Fruit fly (Drosophila melanogaster) whole organism, larva: ENCODE results near the gene Sb.

ENCODE experiments used
- noc ChIP-seq: fragments of 200-800 bp; sonication (Bioruptor generic); optimal IDR thresholded peaks from 3 replicates; lab custom pipeline; 2019; ENCODE audit warnings: missing biosample characterization, mild to moderate bottlenecking, missing genetic modification characterization, moderate library complexity

The Sb gene

DNA sequence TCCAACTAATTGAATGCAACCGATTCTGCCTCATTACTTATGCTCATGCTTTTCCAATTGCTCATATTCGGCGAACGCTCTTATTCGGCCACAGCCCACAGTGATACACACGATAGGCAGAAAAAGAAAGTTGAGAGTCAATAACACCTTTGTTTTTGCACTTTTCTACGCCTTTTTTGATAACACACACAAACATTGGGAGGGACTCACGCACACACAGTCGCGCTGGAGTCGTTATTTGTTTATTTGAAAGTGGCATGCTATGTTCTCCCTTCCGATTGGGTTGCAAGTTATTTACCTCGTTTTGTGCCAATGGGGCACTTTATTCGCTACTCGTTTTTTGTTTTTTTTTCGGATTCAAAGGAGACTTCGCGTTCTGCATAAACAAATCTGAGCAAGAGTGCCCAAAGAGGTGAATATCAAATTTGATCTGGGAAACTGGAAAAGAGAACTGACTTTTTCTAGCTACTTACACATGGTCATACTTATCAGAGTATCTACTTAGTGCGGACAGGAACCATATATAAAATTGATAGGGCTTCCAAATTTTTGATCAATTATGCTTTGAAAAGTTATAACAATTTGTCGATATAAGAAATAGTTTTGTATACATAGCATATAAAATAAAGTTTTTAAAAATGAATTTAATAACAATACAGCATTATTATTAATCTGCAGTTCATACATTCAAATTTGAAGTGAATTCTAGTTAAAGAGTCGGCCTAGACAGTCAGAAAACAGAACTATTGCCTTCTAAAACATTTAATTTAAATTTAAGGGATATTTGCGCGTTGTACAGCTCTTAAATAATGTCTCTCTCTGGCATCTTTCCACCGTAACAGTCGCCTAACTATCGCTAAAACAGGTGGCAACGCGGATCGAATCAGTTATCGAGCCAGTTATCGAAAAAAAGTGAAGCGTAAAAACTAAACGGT, 17.4 kb upstream of the Sb start, which contains the start of the genes Mhcl and Akt:
Gene Mhcl (minus strand): TSS at position 429 of the 935 bp plus-strand sequence.
Gene Akt (plus strand): TSS at position 896 of the 935 bp plus-strand sequence.
- TF ChIP-seq noc = no peak

DNA sequence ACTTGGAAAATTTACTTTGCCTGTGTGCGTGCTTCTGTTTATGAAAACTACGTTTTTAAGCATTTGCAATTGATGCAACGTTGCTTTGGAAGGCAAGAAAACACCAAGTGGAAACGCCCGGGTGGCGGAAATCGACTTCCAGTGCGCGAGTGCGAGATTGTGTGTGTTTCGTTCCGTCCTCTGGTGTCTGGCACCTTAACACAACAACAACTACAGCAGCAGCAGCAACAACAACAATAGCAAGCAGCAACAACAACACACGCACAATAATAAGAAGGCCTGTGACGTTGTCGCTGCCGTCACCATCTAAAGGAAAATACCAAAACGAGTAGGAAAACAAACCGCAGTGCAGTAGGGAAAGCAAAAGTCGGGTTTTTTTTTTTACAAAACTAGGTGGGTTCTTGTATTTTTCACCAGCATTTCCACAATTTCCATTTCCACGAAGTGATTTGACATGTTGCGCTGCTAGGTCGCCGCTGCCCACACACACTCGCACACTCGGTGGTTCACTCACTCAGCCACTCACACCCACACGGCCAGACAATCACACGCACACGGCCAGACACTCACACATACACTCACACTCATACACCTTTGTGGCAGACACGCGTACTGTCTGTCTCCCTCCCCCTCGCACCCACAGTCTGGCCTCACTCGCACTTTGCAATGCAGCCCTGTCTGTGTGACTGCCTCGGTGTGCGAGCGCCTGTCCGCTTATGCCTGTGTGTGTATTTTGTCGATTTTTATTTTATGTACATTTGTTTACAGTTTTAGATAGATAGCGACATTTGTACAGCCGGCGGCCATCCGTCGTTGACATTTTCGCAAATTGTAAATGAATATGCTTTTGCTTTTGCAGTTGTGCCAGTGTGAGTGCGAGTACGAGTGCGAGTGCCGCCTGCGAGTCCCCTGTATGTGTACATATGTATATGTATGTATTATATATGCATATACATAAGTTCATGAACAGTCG, 16.4 kb upstream of the Sb start:
- TF ChIP-seq noc = peak; percentile 71

DNA sequence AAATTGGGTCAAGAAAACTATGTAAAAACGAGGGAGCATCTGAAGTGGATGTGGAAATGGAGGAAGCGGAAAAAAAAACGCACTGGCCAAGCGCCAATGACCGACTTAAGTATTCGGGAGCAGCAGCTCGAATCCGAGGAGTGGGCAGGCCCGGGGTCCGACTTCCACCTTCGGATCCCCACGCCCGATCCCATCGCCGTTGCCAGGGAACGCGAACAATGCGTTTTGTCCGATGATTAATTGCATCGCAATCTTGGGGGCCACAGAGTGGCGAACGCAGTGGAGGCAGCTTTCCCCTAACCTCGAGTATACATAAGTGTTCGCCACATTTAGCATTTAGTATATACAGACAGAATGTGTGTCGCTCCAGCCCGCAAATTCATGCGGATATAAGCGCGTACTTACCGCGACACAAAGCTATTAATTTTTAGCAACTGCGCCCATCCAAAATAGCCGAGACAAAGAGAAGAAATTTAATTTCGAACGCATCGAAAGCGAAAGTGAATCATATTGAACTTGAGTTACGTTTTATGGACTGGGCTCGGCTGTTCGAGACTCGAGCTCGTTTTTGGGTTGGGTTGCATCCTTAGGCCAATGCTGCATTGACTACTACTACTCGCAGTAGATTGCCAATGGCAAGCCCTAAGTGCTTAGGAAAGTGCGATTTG, 10.0 kb upstream of the Sb start:
- no peak for TF ChIP-seq noc

DNA sequence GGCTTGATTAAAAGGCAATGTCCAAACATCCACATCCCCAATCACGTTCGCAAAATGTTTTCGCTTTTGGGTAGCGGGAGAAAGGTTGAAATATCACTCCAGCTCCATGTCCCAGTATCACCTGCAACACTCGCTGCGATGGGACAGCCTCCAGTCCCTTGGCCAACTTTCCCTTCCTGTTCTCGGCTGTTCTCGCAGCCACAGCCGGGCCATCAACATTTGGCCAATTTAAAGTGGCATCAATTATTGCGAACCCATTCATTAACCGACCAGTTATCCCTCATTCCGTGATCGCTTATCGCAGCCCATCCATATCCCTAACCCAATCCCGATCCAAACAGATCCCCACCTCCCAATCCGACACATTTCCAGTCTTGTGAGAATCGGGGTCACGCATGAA, 2.8 kb upstream of the Sb start:
- TF ChIP-seq noc = no peak

DNA sequence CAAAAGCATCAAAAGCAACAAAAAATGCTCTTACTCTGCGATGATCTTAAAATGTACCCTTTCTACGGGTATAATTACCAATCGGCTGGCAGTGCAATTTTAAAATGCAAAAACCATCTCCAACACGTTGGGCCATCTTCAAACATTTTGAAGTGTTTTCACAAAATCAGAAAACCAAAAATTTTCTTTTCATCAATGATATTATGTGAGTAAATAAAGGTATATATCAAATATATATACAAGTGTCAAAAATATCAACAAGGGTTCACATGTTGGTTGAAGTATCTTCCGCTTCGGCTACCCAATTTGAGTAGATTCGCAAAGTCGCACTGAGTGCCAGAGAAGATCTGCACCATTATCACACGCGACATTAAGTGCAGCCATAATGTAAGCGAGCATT, 1.4 kb downstream of the Sb start:
- no peak for TF ChIP-seq noc

DNA sequence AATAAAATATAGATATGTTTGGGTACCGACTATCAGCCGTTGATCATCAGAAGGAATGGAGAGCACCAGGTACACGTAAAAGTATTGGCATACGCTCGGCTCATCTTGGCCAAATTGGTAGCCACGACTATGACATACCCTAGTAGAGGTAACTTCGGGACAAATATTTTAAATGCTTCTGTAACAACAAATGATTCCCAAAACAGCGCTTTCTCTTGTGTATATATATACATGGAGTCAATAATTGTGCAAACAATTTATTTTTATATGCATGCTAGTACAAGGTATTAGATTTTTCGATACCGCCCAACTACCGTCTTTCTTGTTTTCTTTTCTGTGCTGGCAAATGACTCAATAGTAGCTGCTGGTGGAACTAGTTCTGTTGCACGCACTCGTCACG, 3.5 kb downstream of the Sb start:
- TF ChIP-seq noc = no peak

DNA sequence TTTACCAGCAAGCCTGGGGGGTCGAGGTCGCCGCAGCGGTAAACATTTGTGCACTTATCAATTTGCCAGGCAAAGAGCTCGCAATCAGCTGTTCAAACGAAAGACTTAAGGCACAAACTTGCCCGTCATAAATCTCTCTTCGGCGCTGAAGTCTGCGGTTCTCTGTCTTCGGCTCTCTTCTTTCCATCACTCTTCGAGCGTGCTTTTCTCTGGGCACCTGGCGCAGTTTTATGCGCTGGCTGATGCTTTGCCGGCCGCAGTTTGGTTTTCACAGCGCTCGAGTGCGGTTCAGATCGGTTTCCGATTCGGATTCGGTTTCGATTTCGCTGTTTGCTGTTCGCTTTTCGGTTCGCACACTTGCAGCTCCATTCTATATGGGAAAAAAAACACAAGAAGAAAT, 12.5 kb downstream of the Sb start:
- no peak for TF ChIP-seq noc

DNA sequence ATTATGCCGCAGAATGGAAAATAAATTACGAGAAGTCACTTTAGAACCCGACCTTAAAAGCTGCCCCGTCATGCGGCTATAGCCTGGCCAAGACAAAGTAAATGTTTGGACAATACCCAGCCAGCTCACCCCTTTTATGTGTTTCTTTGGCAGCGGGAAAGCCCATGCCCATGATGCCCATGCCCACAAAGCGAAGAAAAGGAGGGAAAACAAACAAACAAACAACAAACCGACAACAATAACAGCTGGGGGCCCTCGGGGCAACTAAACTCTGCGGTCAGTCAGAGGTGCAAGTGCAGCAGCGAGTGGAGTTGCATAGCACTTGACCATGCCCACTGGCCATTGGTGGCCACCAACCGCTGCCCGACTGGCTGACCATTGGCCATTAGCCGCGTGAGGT, 19.7 kb downstream of the Sb start:
- TF ChIP-seq noc = no peak

DNA sequence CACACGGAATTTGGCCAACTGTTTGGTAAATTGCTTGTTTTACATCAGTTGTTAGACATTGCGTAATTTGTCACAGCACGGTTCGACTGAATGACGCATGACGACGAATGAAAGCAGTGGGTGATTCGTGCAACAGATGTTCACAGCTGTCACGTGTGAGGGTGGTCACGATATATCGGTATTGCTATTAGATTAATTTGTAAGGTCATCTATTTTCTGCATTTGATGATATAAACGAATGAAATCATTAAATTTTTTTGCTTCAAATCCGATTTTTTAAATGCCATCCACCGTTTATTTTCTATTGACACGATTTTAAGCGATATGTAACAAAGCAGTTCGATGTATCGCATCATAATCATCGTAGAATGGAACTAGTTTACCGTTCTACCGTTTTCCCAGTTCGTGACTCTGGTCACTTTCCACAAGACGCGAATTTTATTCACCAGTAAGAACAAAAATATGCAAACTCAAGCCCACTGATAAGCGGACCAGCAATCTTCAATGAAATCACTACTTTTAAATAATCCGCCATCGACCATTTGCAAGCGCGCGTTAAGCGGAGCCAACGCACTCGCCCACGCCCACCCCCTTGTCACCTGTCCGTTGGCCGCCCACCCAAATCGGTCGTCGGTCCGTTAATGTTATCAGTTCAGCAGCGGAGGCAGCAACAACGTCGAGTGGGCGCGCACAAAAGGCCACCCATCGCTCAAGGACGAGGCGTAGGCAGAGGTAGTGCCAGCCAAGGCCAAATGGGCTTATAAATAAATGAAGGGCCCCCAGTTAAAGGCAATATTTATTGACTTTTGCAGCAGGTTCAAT, 30.9 kb downstream of the Sb start, which contains the start of the genes Mic26-27 and CG5916:
Gene Mic26-27 (minus strand): TSS at position 224 of the 822 bp plus-strand sequence.
Gene CG5916 (plus strand): TSS at position 398 of the 822 bp plus-strand sequence.
- peak; percentile 3 for TF ChIP-seq noc

DNA sequence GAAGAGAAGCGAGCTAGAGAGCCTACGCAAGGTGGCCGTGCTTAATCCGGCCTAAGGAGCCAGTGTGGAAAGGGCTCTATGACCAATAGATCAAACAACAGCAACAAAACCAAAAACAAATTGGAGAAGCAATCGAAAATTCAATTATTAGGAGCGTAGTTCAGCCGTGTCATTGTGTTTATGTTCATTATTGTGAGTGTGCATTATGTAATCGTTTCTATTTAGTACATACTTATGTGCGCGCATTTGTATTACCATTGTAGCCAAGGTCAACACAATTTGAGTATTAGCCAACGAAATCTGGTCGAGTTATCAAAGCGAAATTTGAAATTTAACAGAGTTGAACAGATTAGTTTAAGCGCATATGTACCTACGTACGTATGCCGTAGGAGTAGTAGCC, 32.8 kb downstream of the Sb start:
- no peak for TF ChIP-seq noc

DNA sequence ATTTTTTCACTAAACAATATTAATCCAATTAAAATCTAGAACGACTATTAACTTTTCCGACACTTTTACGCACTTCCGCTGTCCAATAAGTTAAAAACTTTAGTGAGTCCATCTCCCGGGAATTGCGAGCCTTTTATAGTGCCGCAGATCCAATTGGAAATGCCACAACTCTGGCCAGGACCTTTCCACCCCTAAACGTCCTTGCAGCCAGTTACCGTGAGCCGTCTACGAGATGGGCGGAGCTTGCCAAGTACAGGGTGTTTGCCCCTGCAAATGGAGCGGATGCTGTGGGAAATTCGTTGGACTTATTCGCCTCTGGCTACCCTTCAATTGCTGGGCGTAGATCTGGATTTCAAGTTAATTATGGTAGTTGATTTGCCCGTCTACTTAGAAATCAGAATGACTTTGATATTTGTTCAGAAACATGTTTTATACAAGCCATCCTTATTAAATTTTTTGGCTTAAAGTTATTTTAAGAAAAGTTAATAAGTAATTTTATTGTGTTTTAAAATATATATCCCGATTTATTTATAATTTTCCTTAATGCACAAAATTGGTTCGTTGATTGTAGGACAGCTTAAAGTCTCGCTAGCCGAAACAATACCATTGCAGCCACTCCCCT, 35.4 kb downstream of the Sb start, which contains the start of gene Fer2:
Gene Fer2 (minus strand): TSS at position 74 of the 622 bp plus-strand sequence.
- TF ChIP-seq noc = no peak

DNA sequence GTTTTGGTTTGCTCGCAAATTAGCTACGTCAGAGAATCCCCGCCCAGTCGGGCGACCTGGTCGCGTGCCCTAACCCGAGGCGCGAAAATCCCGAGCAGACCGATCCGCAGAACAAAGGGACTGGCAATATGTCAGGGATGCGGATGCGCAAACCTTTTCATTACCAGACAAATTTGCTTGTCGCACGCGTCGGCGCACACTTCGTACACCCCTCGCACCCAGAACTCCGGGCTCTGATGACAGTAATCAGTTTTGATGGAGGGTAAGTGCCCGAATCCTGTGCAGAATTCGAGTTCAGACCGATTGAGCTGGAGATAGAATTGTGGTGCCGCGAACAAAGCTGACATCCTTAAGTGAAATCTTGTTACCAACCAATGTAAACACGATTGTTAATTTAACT, 36.4 kb downstream of the Sb start:
- no peak for TF ChIP-seq noc

DNA sequence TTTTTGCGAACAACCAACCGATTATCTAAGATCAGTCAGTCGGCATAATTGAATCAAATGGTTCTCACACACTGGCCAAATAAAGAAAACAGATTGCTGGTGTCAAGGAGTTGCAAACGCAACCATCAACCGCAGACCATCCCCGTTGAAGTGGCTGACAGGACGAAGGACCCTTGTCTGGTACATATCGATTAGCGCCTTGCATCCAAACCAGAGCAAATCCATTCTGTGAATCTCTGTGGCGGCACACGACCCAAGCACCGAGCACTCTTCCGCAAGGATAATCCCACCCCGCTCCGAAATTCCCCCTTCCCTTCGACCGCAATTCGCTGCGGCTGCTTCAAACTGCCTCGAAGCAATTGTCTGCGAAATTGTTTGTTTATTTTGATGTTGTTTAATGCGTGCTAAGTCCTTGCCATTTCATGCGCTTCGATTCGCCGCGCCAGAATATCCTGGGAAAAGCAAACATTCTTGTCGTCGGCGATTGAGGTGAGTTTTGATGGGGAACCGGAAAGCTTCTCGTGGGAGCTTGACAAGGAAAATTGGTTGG, 37.5 kb downstream of the Sb start:
- no peak for TF ChIP-seq noc

DNA sequence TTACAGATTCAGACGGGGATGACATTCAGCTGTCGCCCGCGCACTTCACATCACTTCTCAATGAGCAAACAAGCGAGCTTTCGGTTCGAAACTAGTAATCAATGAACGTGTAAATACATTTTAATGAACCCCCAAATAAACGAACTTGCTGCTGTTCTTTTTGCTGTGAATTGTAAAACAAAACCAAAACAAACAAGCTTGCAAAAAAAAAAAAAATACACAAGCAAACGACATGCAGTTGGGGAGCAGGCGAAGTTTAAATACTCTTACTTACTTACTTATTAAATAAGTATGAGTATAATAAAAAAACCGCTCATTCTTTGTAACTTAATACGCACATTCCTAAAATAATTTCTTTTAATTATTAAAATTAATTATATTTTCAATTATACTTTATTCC, 38.3 kb downstream of the Sb start:
- TF ChIP-seq noc = no peak

DNA sequence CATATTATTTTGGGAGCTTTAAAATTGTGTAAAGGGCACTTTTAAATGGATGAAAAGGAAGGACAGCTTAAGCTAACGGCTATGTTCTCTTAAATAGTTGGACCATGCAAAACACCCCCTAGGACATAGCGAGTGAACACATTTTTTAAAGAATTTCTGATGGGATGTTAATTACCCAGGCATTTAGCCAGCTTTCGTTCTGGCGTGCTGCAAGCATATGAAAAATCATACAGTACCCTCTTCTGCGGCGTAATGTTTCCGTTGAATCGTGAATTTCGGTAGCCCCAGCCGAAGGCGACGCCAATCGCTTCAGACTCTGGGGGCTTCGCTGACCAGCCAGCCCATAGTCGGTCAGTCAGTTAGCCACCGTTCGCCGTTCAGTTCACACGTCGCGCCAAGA, 38.7 kb downstream of the Sb start, which contains the start of gene CG6006:
Gene CG6006 (plus strand): TSS at position 301 of the 400 bp plus-strand sequence.
- no peak for TF ChIP-seq noc
